Worm (Caenorhabditis elegans): Measurements from ENCODE around the gene F59C12.3.
A peak's percentile ranks its signal among the peaks of the same experiment; 100 is the strongest.

Gene F59C12.3

ce11 chrX:16634708-16635107 lies 25.4 kb upstream of the F59C12.3 start:
- TF ChIP-seq tbx-11 (GFP tag; IDR thresholded peaks at IDR 0.05) (peak; percentile 96), scrt-1 (GFP tag; IDR thresholded peaks at IDR 0.05) (peak; percentile 96), B0310.2 (tag; optimal IDR thresholded peaks at IDR 0.05) (peak; percentile 86), pes-1 (GFP tag; IDR thresholded peaks at IDR 0.05) (peak; percentile 97), F13C5.2 (tag; optimal IDR thresholded peaks at IDR 0.05) (peak; percentile 97), aly-1 (tag; optimal IDR thresholded peaks at IDR 0.05) (peak; percentile 95), ets-7 (tag; optimal IDR thresholded peaks at IDR 0.05) (peak; percentile 80), ceh-13 (GFP tag; optimal IDR thresholded peaks at IDR 0.05) (peak; percentile 92), hmg-4 (GFP tag; optimal IDR thresholded peaks at IDR 0.05) (peak; percentile 98), hmbx-1 (tag; optimal IDR thresholded peaks at IDR 0.05) (peak; percentile 83), tbx-37 (GFP tag; conservative IDR thresholded peaks at IDR 0.05) (peak; percentile 96), ceh-36 (tag; optimal IDR thresholded peaks at IDR 0.05) (peak; percentile 95), ama-1 (optimal IDR thresholded peaks at IDR 0.05) (no peak), hnd-1 (tag; optimal IDR thresholded peaks at IDR 0.05) (peak; percentile 92), sea-1 (GFP tag; conservative IDR thresholded peaks at IDR 0.05) (peak; percentile 97), tra-4 (tag; optimal IDR thresholded peaks at IDR 0.05) (peak; percentile 77), flt-1 (GFP tag; IDR thresholded peaks at IDR 0.05) (peak; percentile 96)

DNA sequence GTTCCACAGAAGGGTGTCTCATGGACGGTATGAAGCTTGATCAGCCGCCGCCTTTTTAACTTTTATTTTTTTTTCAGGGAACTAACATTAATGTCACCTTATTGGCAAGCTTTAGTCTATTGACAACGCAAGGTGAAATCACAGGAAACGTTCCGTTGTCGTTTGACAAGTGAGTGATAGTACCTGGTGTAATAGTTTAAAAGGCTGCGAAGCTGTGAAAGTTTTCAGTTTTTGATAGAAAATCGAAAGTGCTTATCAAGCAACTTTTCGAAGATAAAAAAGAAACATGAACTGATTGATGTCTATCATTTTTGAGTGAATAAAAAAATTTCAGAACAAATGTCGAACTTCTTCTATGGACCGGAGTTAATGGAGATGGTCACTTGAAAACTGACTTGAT lies 24.8 kb upstream of the F59C12.3 start:
- no peak for TF ChIP-seq F13C5.2 (tag; optimal IDR thresholded peaks at IDR 0.05)
- TF ChIP-seq sea-1 (GFP tag; conservative IDR thresholded peaks at IDR 0.05) = no peak
- TF ChIP-seq tra-4 (tag; optimal IDR thresholded peaks at IDR 0.05) = no peak
- TF ChIP-seq pes-1 (GFP tag; IDR thresholded peaks at IDR 0.05) = no peak
- TF ChIP-seq ceh-13 (GFP tag; optimal IDR thresholded peaks at IDR 0.05) = no peak

- no peak for TF ChIP-seq sea-1 (GFP tag; conservative IDR thresholded peaks at IDR 0.05)
- TF ChIP-seq pes-1 (GFP tag; IDR thresholded peaks at IDR 0.05) = no peak
- TF ChIP-seq ets-7 (tag; optimal IDR thresholded peaks at IDR 0.05) = no peak
- no peak for TF ChIP-seq flt-1 (GFP tag; IDR thresholded peaks at IDR 0.05)
- TF ChIP-seq ama-1 (optimal IDR thresholded peaks at IDR 0.05) = no peak
- no peak for TF ChIP-seq B0310.2 (tag; optimal IDR thresholded peaks at IDR 0.05)
- TF ChIP-seq tbx-11 (GFP tag; IDR thresholded peaks at IDR 0.05) = no peak
- TF ChIP-seq aly-1 (tag; optimal IDR thresholded peaks at IDR 0.05) = no peak
- TF ChIP-seq scrt-1 (GFP tag; IDR thresholded peaks at IDR 0.05) = no peak
Observed at ce11 chrX:16633052-16633451, 23.7 kb upstream of the F59C12.3 start, which contains the start of gene C06G1.1. Gene C06G1.1 (plus strand): TSS chrX:16633352.

ce11 chrX:16631847-16632246 lies 22.5 kb upstream of the F59C12.3 start:
- TF ChIP-seq ama-1 (optimal IDR thresholded peaks at IDR 0.05) (no peak), hmbx-1 (tag; optimal IDR thresholded peaks at IDR 0.05) (no peak), pes-1 (GFP tag; IDR thresholded peaks at IDR 0.05) (no peak), hnd-1 (tag; optimal IDR thresholded peaks at IDR 0.05) (no peak), scrt-1 (GFP tag; IDR thresholded peaks at IDR 0.05) (no peak), tbx-11 (GFP tag; IDR thresholded peaks at IDR 0.05) (no peak), sea-1 (GFP tag; conservative IDR thresholded peaks at IDR 0.05) (no peak), B0310.2 (tag; optimal IDR thresholded peaks at IDR 0.05) (no peak), tra-4 (tag; optimal IDR thresholded peaks at IDR 0.05) (no peak), flt-1 (GFP tag; IDR thresholded peaks at IDR 0.05) (no peak), ceh-36 (tag; optimal IDR thresholded peaks at IDR 0.05) (no peak), hmg-4 (GFP tag; optimal IDR thresholded peaks at IDR 0.05) (no peak), tbx-37 (GFP tag; conservative IDR thresholded peaks at IDR 0.05) (no peak)

DNA sequence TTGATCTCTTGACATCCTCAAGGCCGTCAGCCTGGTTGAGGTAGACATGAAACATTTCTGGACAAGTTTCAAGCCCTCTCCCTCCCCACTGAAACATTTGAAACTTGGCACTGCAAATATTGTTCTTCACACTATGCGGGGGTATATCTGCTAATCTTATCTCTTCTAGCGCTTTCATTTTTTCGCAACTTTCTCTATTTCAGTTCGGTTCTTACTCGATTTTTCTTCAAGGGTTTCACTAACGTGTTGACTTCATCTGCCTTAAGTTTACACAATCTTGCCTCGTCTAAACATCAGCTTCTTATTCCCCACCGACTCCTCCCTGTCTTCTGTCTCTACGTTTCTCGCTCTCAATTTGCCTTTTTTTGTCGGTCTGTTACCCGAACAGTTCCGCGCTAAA lies 20.4 kb upstream of the F59C12.3 start:
- no peak for TF ChIP-seq tbx-11 (GFP tag; IDR thresholded peaks at IDR 0.05)
- no peak for TF ChIP-seq ceh-13 (GFP tag; optimal IDR thresholded peaks at IDR 0.05)
- no peak for TF ChIP-seq flt-1 (GFP tag; IDR thresholded peaks at IDR 0.05)
- no peak for TF ChIP-seq aly-1 (tag; optimal IDR thresholded peaks at IDR 0.05)
- TF ChIP-seq F13C5.2 (tag; optimal IDR thresholded peaks at IDR 0.05) = no peak
- TF ChIP-seq tbx-37 (GFP tag; conservative IDR thresholded peaks at IDR 0.05) = no peak
- TF ChIP-seq ets-7 (tag; optimal IDR thresholded peaks at IDR 0.05) = no peak
- no peak for TF ChIP-seq sea-1 (GFP tag; conservative IDR thresholded peaks at IDR 0.05)
- TF ChIP-seq hnd-1 (tag; optimal IDR thresholded peaks at IDR 0.05) = no peak
- TF ChIP-seq scrt-1 (GFP tag; IDR thresholded peaks at IDR 0.05) = no peak
- no peak for TF ChIP-seq hmg-4 (GFP tag; optimal IDR thresholded peaks at IDR 0.05)
- TF ChIP-seq B0310.2 (tag; optimal IDR thresholded peaks at IDR 0.05) = no peak
- TF ChIP-seq hmbx-1 (tag; optimal IDR thresholded peaks at IDR 0.05) = no peak
- no peak for TF ChIP-seq tra-4 (tag; optimal IDR thresholded peaks at IDR 0.05)
- no peak for TF ChIP-seq ceh-36 (tag; optimal IDR thresholded peaks at IDR 0.05)
- TF ChIP-seq pes-1 (GFP tag; IDR thresholded peaks at IDR 0.05) = no peak

DNA sequence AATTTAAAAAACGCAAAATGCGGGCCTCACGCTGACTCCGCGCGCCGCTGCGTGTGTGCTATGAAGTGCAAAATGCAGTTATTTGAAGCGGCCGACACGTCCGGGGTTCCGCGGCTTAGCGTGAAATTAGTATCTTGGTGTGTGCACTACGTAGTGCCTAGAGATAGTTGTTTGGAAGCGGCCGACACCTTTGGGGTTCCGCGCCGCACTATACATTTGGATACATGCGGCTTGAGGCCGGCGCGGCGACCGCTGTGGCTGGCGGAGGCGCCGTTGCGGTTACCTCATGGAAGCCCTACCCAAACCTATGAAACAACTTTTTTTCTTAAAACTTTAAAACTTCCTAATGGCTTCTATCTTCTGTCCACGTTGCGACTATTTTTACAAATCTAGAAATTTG lies 19.8 kb upstream of the F59C12.3 start:
- TF ChIP-seq hmbx-1 (tag; optimal IDR thresholded peaks at IDR 0.05) (no peak), tbx-37 (GFP tag; conservative IDR thresholded peaks at IDR 0.05) (no peak), hmg-4 (GFP tag; optimal IDR thresholded peaks at IDR 0.05) (no peak), F13C5.2 (tag; optimal IDR thresholded peaks at IDR 0.05) (no peak), flt-1 (GFP tag; IDR thresholded peaks at IDR 0.05) (no peak), aly-1 (tag; optimal IDR thresholded peaks at IDR 0.05) (no peak), pes-1 (GFP tag; IDR thresholded peaks at IDR 0.05) (no peak), hnd-1 (tag; optimal IDR thresholded peaks at IDR 0.05) (no peak), scrt-1 (GFP tag; IDR thresholded peaks at IDR 0.05) (no peak), ama-1 (optimal IDR thresholded peaks at IDR 0.05) (no peak), tbx-11 (GFP tag; IDR thresholded peaks at IDR 0.05) (no peak), ceh-13 (GFP tag; optimal IDR thresholded peaks at IDR 0.05) (no peak), ceh-36 (tag; optimal IDR thresholded peaks at IDR 0.05) (no peak), ets-7 (tag; optimal IDR thresholded peaks at IDR 0.05) (no peak)

- TF ChIP-seq hmg-4 (GFP tag; optimal IDR thresholded peaks at IDR 0.05) = no peak
- TF ChIP-seq sea-1 (GFP tag; conservative IDR thresholded peaks at IDR 0.05) = no peak
- no peak for TF ChIP-seq flt-1 (GFP tag; IDR thresholded peaks at IDR 0.05)
- no peak for TF ChIP-seq ets-7 (tag; optimal IDR thresholded peaks at IDR 0.05)
- no peak for TF ChIP-seq B0310.2 (tag; optimal IDR thresholded peaks at IDR 0.05)
Observed at ce11 chrX:16626817-16627216, 17.5 kb upstream of the F59C12.3 start.

Measured in whole organism, early embryonic.